Worm (Caenorhabditis elegans): Measurements from ENCODE around the gene Y38H6C.18.

Y38H6C.18 gene

ce11 chrV:20536208-20536607, 10.7 kb downstream of the Y38H6C.18 start, which contains the start of gene Y38H6C.15 (continued):
- TF ChIP-seq F10E7.11 (tag; optimal IDR thresholded peaks at IDR 0.05) (no peak), B0019.2 (GFP tag; conservative IDR thresholded peaks at IDR 0.05) (no peak), T07F8.4 (tag; optimal IDR thresholded peaks at IDR 0.05) (no peak), ceh-58 (GFP tag; IDR thresholded peaks at IDR 0.05) (no peak), madf-6 (GFP tag; IDR thresholded peaks at IDR 0.05) (no peak)

DNA sequence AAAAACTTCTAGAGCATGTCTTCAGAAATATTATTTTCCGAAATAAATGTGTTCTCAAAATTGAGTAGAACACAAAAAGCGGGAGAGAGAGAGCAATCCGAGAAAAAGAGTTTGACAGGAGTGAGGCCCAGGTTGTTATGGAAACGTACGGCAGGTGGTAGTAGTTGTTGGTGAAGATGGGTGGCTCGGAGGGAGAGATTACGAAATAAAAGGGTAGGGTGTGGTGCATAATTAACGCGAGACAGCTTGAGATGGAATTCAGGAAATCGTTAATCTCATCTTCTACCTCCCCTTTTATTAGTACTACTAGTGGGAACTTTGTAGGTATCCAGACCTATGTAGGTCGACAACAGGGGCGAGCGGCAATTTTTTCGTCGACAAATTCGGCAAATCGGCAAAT, 12.9 kb downstream of the Y38H6C.18 start, which contains the start of gene famh-161:
Gene famh-161 (minus strand): TSS at position 101 of the 400 bp plus-strand sequence.
- TF ChIP-seq mes-4 (tag; optimal IDR thresholded peaks at IDR 0.05) (no peak), B0019.2 (GFP tag; conservative IDR thresholded peaks at IDR 0.05) (no peak), attf-6 (GFP tag; IDR thresholded peaks at IDR 0.05) (no peak), hrde-1 (tag; optimal IDR thresholded peaks at IDR 0.05; ENCODE audit: borderline replicate concordance) (no peak), unc-130 (GFP tag; optimal IDR thresholded peaks at IDR 0.05) (no peak), die-1 (tag; optimal IDR thresholded peaks at IDR 0.05) (no peak), let-607 (tag; optimal IDR thresholded peaks at IDR 0.05) (no peak), F37B4.10 (GFP tag; IDR thresholded peaks at IDR 0.05) (no peak), lin-35 (GFP tag; optimal IDR thresholded peaks at IDR 0.05) (no peak), ceh-58 (GFP tag; IDR thresholded peaks at IDR 0.05) (no peak), C17E4.6 (GFP tag; IDR thresholded peaks at IDR 0.05) (no peak), bed-2 (GFP tag; IDR thresholded peaks at IDR 0.05) (no peak), athp-1 (tag; optimal IDR thresholded peaks at IDR 0.05) (no peak), pbrm-1 (GFP tag; IDR thresholded peaks at IDR 0.05) (no peak), ceh-79 (tag; optimal IDR thresholded peaks at IDR 0.05) (no peak), madf-10 (tag; optimal IDR thresholded peaks at IDR 0.05) (no peak)

DNA sequence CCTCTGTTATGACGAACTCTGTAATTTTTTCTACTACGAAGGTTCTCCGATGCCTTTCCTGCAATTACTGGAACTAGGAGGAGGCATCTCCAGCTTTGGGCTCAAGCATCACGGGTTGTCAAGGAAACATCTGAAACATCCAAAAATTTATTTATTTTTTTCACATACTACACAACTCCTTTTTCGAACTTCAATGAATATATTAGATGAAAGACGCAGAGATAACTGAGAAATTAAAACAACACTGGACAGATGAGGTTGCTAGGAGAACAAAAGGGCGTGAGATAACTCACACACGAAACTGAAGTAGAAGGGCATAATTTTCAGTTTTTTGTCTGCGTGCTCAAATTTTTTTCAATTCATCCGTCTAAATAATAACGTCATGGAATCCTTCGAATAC, 19.5 kb downstream of the Y38H6C.18 start, which contains the start of gene Y38H6C.13:
Gene Y38H6C.13 (plus strand): TSS at position 301 of the 400 bp plus-strand sequence.
- TF ChIP-seq nhr-120 (GFP tag; IDR thresholded peaks at IDR 0.05) (no peak), B0019.2 (GFP tag; conservative IDR thresholded peaks at IDR 0.05) (no peak), D2030.7 (GFP tag; IDR thresholded peaks at IDR 0.05) (no peak), ceh-79 (tag; optimal IDR thresholded peaks at IDR 0.05) (no peak), madf-3 (GFP tag; IDR thresholded peaks at IDR 0.05) (no peak), C06A6.2 (GFP tag; conservative IDR thresholded peaks at IDR 0.05) (no peak), nhr-179 (tag; optimal IDR thresholded peaks at IDR 0.05) (no peak), tbp1 (GFP tag; optimal IDR thresholded peaks at IDR 0.05) (no peak), sptf-2 (GFP tag; optimal IDR thresholded peaks at IDR 0.05) (no peak), hmg-1.2 (GFP tag; IDR thresholded peaks at IDR 0.05) (no peak), lsl-1 (GFP tag; optimal IDR thresholded peaks at IDR 0.05) (no peak), attf-3 (GFP tag; conservative IDR thresholded peaks at IDR 0.05) (no peak), repo-1 (tag; optimal IDR thresholded peaks at IDR 0.05) (no peak), ceh-100 (GFP tag; IDR thresholded peaks at IDR 0.05) (no peak), T07F8.4 (tag; optimal IDR thresholded peaks at IDR 0.05) (no peak), snpc-3.4 (tag; optimal IDR thresholded peaks at IDR 0.05) (no peak), F23B12.7 (tag; optimal IDR thresholded peaks at IDR 0.05; ENCODE audit: insufficient read depth) (no peak), dpff-1 (tag; optimal IDR thresholded peaks at IDR 0.05) (no peak), F39B2.1 (GFP tag; IDR thresholded peaks at IDR 0.05) (no peak)
